Worm (Caenorhabditis elegans): ENCODE results near the gene F46C3.2.

ce11 chrX:11377370-11377769 is 41.2 kb downstream of the F46C3.2 start, which contains the start of gene tni-1:
- no peak for TF ChIP-seq R02D3.7 (tag; optimal IDR thresholded peaks at IDR 0.05)
- no peak for TF ChIP-seq ztf-4 (tag; optimal IDR thresholded peaks at IDR 0.05)
- no peak for TF ChIP-seq fos-1 (tag; optimal IDR thresholded peaks at IDR 0.05)
- TF ChIP-seq nhr-129 (tag; optimal IDR thresholded peaks at IDR 0.05) = no peak
- TF ChIP-seq lin-13 (GFP tag; optimal IDR thresholded peaks at IDR 0.05) = no peak
